Worm (Caenorhabditis elegans): ENCODE data around the gene mdh-1.

DNA sequence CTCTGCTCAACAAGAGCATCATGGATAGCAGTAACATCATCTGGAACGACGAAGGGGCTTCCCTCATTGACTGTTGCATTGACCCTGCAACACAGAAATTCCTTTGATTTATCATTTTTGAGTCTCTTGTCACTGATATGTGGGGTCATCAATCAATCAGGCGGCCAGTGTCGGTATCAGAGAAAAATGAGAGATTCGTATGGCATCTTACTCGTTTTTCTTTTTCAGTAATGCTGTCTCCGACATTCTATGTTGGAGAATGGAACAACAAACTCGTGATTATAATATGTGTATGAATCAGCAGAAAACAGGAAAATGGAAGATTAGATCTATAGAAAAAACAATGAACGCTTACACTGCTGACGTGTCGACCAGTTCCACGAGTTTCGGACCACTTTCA is 13.2 kb downstream of the mdh-1 start:
- TF ChIP-seq ets-4 (GFP tag; optimal IDR thresholded peaks at IDR 0.05) (no peak), unc-62 (GFP tag; optimal IDR thresholded peaks at IDR 0.05) (no peak), snpc-1.1 (tag; optimal IDR thresholded peaks at IDR 0.05; ENCODE audit: insufficient read depth) (no peak), lin-26 (GFP tag; IDR thresholded peaks at IDR 0.05) (no peak), egrh-3 (GFP tag; IDR thresholded peaks at IDR 0.05) (no peak), mes-4 (tag; optimal IDR thresholded peaks at IDR 0.05) (no peak), F33H1.4 (GFP tag; IDR thresholded peaks at IDR 0.05) (no peak)

Measured in whole organism, young adult.